Worm (Caenorhabditis elegans): ENCODE results near the gene istr-1.

istr-1 gene

DNA sequence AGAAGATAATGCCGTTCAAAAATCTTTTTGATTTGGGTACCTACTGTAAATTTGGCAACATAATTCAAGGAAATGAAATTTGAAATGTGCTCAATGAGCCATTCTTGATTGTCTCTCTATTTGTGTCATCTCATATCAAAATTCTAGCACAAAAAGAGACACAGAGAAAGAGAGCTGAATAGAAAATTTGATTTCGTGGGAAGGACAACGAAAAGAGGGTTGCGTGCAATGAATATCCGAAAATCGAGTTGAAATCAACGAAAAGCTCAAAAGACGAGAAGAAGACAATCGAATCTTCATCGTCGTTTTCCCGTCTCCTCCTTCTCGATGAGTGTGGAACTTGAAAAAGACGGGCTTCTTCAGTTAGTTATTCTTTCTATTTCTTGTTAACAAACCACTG, 50.2 kb downstream of the istr-1 start, which contains the start of gene C15C8.5:
TSS of gene C15C8.5 (plus strand) at position 152 of the 400 bp plus-strand sequence.
- TF ChIP-seq skn-1 (tag; optimal IDR thresholded peaks at IDR 0.05) (no peak), fkh-10 (GFP tag; optimal IDR thresholded peaks at IDR 0.05) (peak; percentile 88), zag-1 (tag; optimal IDR thresholded peaks at IDR 0.05) (no peak)

DNA sequence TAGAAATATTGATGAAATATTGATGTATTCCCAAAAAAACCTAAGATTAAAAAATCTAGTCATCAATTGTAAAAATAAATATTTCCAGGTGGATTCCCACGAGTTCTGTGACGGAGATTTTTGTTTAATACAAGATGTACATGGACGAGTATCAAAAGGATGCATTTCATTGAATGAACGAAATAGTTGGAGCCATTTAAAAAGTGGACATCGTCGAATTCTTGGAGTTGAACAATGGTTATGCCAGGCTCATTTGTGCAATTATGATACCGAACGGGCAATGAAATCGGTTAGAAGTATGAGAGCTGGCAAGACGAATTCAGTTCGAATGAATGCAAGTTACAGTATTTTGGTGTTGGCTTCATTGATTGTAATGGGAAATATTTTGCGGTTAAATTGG, 51.9 kb downstream of the istr-1 start:
- TF ChIP-seq lsy-12 (tag; optimal IDR thresholded peaks at IDR 0.05) (no peak), mml-1 (tag; optimal IDR thresholded peaks at IDR 0.05) (no peak), nhr-76 (tag; optimal IDR thresholded peaks at IDR 0.05) (no peak), ztf-4 (tag; optimal IDR thresholded peaks at IDR 0.05) (no peak), ceh-82 (tag; optimal IDR thresholded peaks at IDR 0.05) (no peak), nhr-77 (tag; optimal IDR thresholded peaks at IDR 0.05) (no peak), pha-4 (tag; optimal IDR thresholded peaks at IDR 0.05) (no peak), ztf-11 (tag; optimal IDR thresholded peaks at IDR 0.05) (no peak), nhr-67 (tag; optimal IDR thresholded peaks at IDR 0.05) (no peak), eor-1 (tag; optimal IDR thresholded peaks at IDR 0.05) (no peak), ceh-28 (tag; optimal IDR thresholded peaks at IDR 0.05) (no peak), unc-62 (GFP tag; optimal IDR thresholded peaks at IDR 0.05) (no peak), ama-1 (optimal IDR thresholded peaks at IDR 0.05) (no peak), nhr-237 (tag; optimal IDR thresholded peaks at IDR 0.05) (no peak), nhr-28 (tag; optimal IDR thresholded peaks at IDR 0.05) (no peak), R02D3.7 (tag; optimal IDR thresholded peaks at IDR 0.05) (no peak)

DNA sequence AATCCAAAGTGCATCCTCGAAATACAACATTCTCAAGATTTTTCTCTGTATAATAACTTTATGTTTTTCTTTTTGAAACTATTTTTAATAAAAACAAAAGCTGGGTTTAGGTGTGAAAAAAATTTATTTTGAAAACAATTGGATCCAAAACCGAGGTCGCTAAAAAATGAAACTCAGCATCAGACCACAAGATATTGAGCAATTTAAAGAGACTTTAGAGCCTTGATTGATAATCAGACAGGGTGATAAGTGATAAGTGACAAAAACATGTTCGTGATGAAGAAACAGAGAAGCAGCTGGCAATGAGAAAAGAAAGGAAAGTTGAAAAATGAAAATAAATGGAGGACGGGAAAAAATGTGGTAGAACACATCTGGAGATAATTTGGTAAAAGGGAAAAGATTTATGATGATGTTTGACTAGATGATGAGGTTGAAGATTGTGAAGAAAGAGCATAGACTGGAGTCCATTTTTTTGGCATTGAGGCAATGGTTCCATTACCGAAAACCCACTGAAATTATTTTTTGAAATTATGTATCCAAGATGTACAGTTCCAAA, 53.9 kb downstream of the istr-1 start, which contains the start of gene C15C8.6:
TSS of gene C15C8.6 (minus strand) at position 51 of the 556 bp plus-strand sequence.
- TF ChIP-seq fkh-2 (tag; optimal IDR thresholded peaks at IDR 0.05) (no peak), nhr-28 (tag; optimal IDR thresholded peaks at IDR 0.05) (no peak), hmg-11 (tag; optimal IDR thresholded peaks at IDR 0.05) (no peak), snpc-4 (tag; optimal IDR thresholded peaks at IDR 0.05) (no peak), lin-39 (tag; optimal IDR thresholded peaks at IDR 0.05) (no peak), unc-62 (GFP tag; optimal IDR thresholded peaks at IDR 0.05) (no peak), lsy-12 (tag; optimal IDR thresholded peaks at IDR 0.05) (no peak), nhr-25 (tag; optimal IDR thresholded peaks at IDR 0.05) (no peak), nfya-1 (tag; optimal IDR thresholded peaks at IDR 0.05; ENCODE audit: insufficient read depth) (no peak), fkh-10 (GFP tag; optimal IDR thresholded peaks at IDR 0.05) (no peak), daf-12 (tag; optimal IDR thresholded peaks at IDR 0.05) (no peak), elt-1 (tag; optimal IDR thresholded peaks at IDR 0.05) (no peak), unc-39 (tag; optimal IDR thresholded peaks at IDR 0.05) (no peak), mdl-1 (tag; optimal IDR thresholded peaks at IDR 0.05) (no peak), ztf-11 (tag; optimal IDR thresholded peaks at IDR 0.05) (no peak), R02D3.7 (tag; optimal IDR thresholded peaks at IDR 0.05) (no peak), egl-5 (tag; optimal IDR thresholded peaks at IDR 0.05) (no peak), elt-3 (tag; optimal IDR thresholded peaks at IDR 0.05) (no peak)

DNA sequence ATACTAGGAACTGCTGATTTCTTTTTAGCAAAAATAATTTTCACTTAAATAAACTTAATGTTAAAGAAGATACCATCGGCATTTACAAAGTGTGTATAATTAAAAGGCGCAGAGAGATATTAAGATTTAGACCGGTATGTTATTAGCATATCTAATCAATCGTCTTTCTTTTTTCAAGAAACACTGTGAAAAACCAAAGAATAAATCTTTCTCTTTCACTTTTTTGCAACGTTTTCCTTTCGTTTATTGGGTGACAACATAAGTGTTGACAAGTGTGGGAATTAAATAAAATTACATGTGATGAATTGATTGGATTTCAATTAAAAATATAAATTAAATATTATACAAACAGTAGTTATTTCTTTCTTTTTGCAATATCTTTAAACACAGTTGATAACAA, 54.7 kb downstream of the istr-1 start, which contains the start of gene C15C8.8:
TSS of gene C15C8.8 (minus strand) at position 101 of the 400 bp plus-strand sequence.
- TF ChIP-seq nhr-43 (tag; optimal IDR thresholded peaks at IDR 0.05; ENCODE audit: poor library complexity, severe bottlenecking): no peak
- no peak for TF ChIP-seq nhr-11 (tag; optimal IDR thresholded peaks at IDR 0.05)
